Fruit fly (Drosophila melanogaster): ENCODE measurements around the gene RpL14.

DNA sequence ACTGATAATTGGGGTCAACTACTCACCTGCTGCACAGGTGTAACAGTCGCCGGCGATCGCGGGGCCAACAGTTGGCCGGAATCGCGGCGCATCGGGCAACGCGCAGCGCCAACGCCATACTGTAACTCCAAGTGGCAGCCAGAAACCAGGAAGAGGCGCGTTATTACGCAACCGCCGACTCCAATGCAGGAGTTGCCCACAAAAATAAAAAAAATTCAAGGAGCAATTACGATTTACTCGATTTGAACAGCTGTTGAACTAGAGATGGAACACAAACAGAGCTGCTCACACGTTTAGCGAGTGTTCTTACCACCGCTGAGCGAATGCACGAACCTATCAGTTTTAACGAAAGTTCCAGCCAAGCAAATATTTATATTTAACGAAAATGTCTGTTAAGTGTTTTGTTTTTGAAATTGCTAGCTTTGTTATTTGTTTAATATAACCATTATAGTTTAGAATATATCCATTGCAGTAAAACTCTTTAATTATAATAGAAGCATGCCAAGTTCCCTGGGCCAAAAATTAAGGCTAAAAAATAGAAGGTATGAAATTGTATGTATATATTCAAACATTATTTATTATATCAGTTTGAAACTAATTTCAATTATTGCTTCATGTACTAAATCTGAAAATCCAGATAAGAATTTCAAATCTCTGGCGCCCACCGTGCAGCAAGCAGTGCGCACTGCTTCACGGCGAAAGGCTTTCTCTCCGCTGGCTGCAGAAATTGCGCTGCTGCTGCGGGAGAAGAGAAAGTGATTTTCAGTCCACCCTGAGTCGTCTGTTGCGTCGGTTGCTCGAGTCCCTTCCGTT, 3.3 kb downstream of the RpL14 start, which contains the start of the genes CG5989 and CG6282:
- TF ChIP-seq psq (optimal IDR thresholded peaks at IDR 0.05): no peak
- no peak for TF ChIP-seq CG8478 (optimal IDR thresholded peaks at IDR 0.05)
- TF ChIP-seq usp (GFP tag; optimal IDR thresholded peaks at IDR 0.05): no peak
- no peak for TF ChIP-seq EcR (GFP tag; optimal IDR thresholded peaks at IDR 0.05)

Measured in whole organism.